Worm (Caenorhabditis elegans) whole organism, young adult: ENCODE results near the gene dot-1.4.
A peak's percentile ranks its signal among the peaks of the same experiment; 100 is the strongest.

ENCODE experiments used
- B0336.3 ChIP-seq: fragments of 200-800 bp; sonication (Bioruptor generic); IDR thresholded peaks from 2 replicates; pipeline ENCODE4 v1.3.6; 2022; ENCODE audit warnings: missing genetic modification characterization, missing compliant biosample characterization
- C06A6.2 ChIP-seq: fragments of 200-800 bp; sonication (Bioruptor generic); conservative IDR thresholded peaks from 2 replicates; pipeline ENCODE4 v1.3.6; 2022; ENCODE audit warnings: missing genetic modification characterization, missing compliant biosample characterization
- C17E4.6 ChIP-seq: fragments of 200-800 bp; sonication (Bioruptor generic); IDR thresholded peaks from 2 replicates; pipeline ENCODE4 v1.3.6; 2022; ENCODE audit warnings: missing genetic modification reagents, missing genetic modification characterization, missing compliant biosample characterization
- K12H6.12 ChIP-seq: fragments of 200-800 bp; sonication (Bioruptor generic); optimal IDR thresholded peaks from 2 replicates; lab custom pipeline; 2018; ENCODE audit warnings: mild to moderate bottlenecking, missing genetic modification characterization, missing compliant biosample characterization
- Y53F4B.3 ChIP-seq: fragments of 200-800 bp; sonication (Bioruptor generic); IDR thresholded peaks from 2 replicates; pipeline ENCODE4 v1.3.6; 2022; ENCODE audit warnings: missing genetic modification reagents, missing genetic modification characterization, missing compliant biosample characterization
- Y56A3A.18 ChIP-seq: fragments of 200-800 bp; sonication (Bioruptor generic); IDR thresholded peaks from 2 replicates; pipeline ENCODE4 v1.3.6; 2022; ENCODE audit warnings: missing genetic modification reagents, missing genetic modification characterization, missing compliant biosample characterization
- Y79H2A.3 ChIP-seq: fragments of 200-800 bp; sonication (Bioruptor generic); conservative IDR thresholded peaks from 2 replicates; pipeline ENCODE4 v1.3.6; 2022; ENCODE audit warnings: missing genetic modification reagents, missing genetic modification characterization, missing compliant biosample characterization
- akir-1 ChIP-seq: fragments of 200-800 bp; sonication (Bioruptor generic); optimal IDR thresholded peaks from 2 replicates; lab custom pipeline; 2018; ENCODE audit warnings: mild to moderate bottlenecking, missing genetic modification characterization, moderate library complexity, missing compliant biosample characterization
- aptf-3 ChIP-seq: fragments of 200-800 bp; sonication (Bioruptor generic); IDR thresholded peaks from 2 replicates; pipeline ENCODE4 v1.3.6; 2022; ENCODE audit warnings: missing genetic modification characterization, missing compliant biosample characterization
- athp-1 ChIP-seq: sonication (generic microtip); optimal IDR thresholded peaks from 2 replicates; lab custom pipeline; 2017; ENCODE audit warnings: mild to moderate bottlenecking, missing genetic modification characterization, missing compliant biosample characterization
- attf-3 ChIP-seq: fragments of 200-800 bp; sonication (Bioruptor generic); conservative IDR thresholded peaks from 2 replicates; pipeline ENCODE4 v1.3.6; 2022; ENCODE audit warnings: missing genetic modification reagents, missing genetic modification characterization, missing compliant biosample characterization
- attf-5 ChIP-seq: fragments of 200-800 bp; sonication (Bioruptor generic); optimal IDR thresholded peaks from 2 replicates; lab custom pipeline; 2018; ENCODE audit warnings: mild to moderate bottlenecking, missing genetic modification characterization, missing compliant biosample characterization
- ccch-3 ChIP-seq: fragments of 200-800 bp; sonication (Bioruptor generic); optimal IDR thresholded peaks from 2 replicates; lab custom pipeline; 2018; ENCODE audit warnings: mild to moderate bottlenecking, missing genetic modification characterization, missing compliant biosample characterization
- cebp-1 ChIP-seq, 2 experiments: fragments of 200-800 bp in 1 of 2; sonication (Bioruptor generic) in 1 of 2; sonication (generic microtip) in 1 of 2; IDR thresholded peaks in 1 of 2; optimal IDR thresholded peaks in 1 of 2; 2 replicates each; pipeline versions ENCODE4 v1.3.6 to Lab custom; 2017 to 2022; ENCODE audit warnings: missing compliant biosample characterization in 2 of 2, missing genetic modification characterization in 2 of 2, mild to moderate bottlenecking in 1 of 2, missing genetic modification reagents in 1 of 2, moderate library complexity in 1 of 2
- cebp-2 ChIP-seq: fragments of 200-800 bp; sonication (Bioruptor generic); IDR thresholded peaks from 2 replicates; pipeline ENCODE4 v1.3.6; 2022; ENCODE audit warnings: missing genetic modification characterization, missing compliant biosample characterization
- ceh-58 ChIP-seq: fragments of 200-800 bp; sonication (Bioruptor generic); IDR thresholded peaks from 2 replicates; pipeline ENCODE4 v1.3.6; 2022; ENCODE audit warnings: missing genetic modification characterization, missing compliant biosample characterization
- chd-7 ChIP-seq: sonication (generic microtip); optimal IDR thresholded peaks from 2 replicates; lab custom pipeline; 2016; ENCODE audit warnings: mild to moderate bottlenecking, missing genetic modification characterization, moderate library complexity, missing compliant biosample characterization
- dpl-1 ChIP-seq: fragments of 150-350 bp; optimal IDR thresholded peaks from 2 replicates; lab custom pipeline; 2014; ENCODE audit warnings: missing biosample characterization, missing genetic modification reagents, missing genetic modification characterization
- egl-18 ChIP-seq: fragments of 200-800 bp; sonication (Bioruptor generic); IDR thresholded peaks from 2 replicates; pipeline ENCODE4 v1.3.6; 2022; ENCODE audit warnings: missing genetic modification reagents, missing genetic modification characterization, missing compliant biosample characterization
- egl-44 ChIP-seq: fragments of 200-800 bp; sonication (Bioruptor generic); IDR thresholded peaks from 2 replicates; pipeline ENCODE4 v1.3.6; 2022; ENCODE audit warnings: missing genetic modification reagents, missing genetic modification characterization, missing compliant biosample characterization
- fkh-3 ChIP-seq: sonication (generic microtip); optimal IDR thresholded peaks from 2 replicates; lab custom pipeline; 2016; ENCODE audit warnings: mild to moderate bottlenecking, missing genetic modification characterization, missing compliant biosample characterization
- gei-17 ChIP-seq: fragments of 200-800 bp; sonication (Bioruptor generic); optimal IDR thresholded peaks from 2 replicates; lab custom pipeline; 2018; ENCODE audit warnings: mild to moderate bottlenecking, missing genetic modification characterization, missing compliant biosample characterization
- him-1 ChIP-seq: sonication (generic microtip); optimal IDR thresholded peaks from 2 replicates; lab custom pipeline; 2016; ENCODE audit warnings: missing genotype, missing genetic modification reagents, missing genetic modification characterization, missing compliant biosample characterization
- hlh-26 ChIP-seq: fragments of 200-800 bp; sonication (Bioruptor generic); conservative IDR thresholded peaks from 2 replicates; pipeline ENCODE4 v1.3.6; 2022; ENCODE audit warnings: missing genetic modification reagents, missing genetic modification characterization, missing compliant biosample characterization
- hmg-1.2 ChIP-seq: fragments of 200-800 bp; sonication (Bioruptor generic); IDR thresholded peaks from 2 replicates; pipeline ENCODE4 v1.3.6; 2022; ENCODE audit warnings: missing genetic modification reagents, missing genetic modification characterization, missing compliant biosample characterization
- lag-1 ChIP-seq: fragments of 200-800 bp; sonication (Bioruptor generic); IDR thresholded peaks from 2 replicates; pipeline ENCODE4 v1.3.6; 2022; ENCODE audit warnings: missing genetic modification reagents, missing genetic modification characterization, missing compliant biosample characterization
- let-607 ChIP-seq, 2 experiments: fragments of 200-800 bp in 1 of 2; sonication (Bioruptor generic) in 1 of 2; sonication (generic microtip) in 1 of 2; optimal IDR thresholded peaks; 2 replicates each; lab custom pipeline; 2016 to 2018; ENCODE audit warnings: mild to moderate bottlenecking in 2 of 2, missing compliant biosample characterization in 2 of 2, missing genetic modification characterization in 2 of 2, moderate library complexity in 2 of 2, missing genotype in 1 of 2
- lin-26 ChIP-seq: fragments of 200-800 bp; sonication (Bioruptor generic); IDR thresholded peaks from 2 replicates; pipeline ENCODE4 v1.3.6; 2022; ENCODE audit warnings: missing genetic modification reagents, missing genetic modification characterization, missing compliant biosample characterization
- lin-35 ChIP-seq, 3 experiments: fragments of 150-350 bp in 2 of 3; sonication (generic microtip) in 1 of 3; optimal IDR thresholded peaks; 2 replicates each; lab custom pipeline; 2014 to 2018; ENCODE audit warnings: missing biosample characterization in 3 of 3, missing genetic modification characterization in 3 of 3, missing genetic modification reagents in 3 of 3
- lir-1 ChIP-seq: fragments of 200-800 bp; sonication (Bioruptor generic); conservative IDR thresholded peaks from 2 replicates; pipeline ENCODE4 v1.3.6; 2022; ENCODE audit warnings: missing genetic modification reagents, missing genetic modification characterization, missing compliant biosample characterization
- madf-3 ChIP-seq: fragments of 200-800 bp; sonication (Bioruptor generic); IDR thresholded peaks from 2 replicates; pipeline ENCODE4 v1.3.6; 2022; ENCODE audit warnings: missing genetic modification reagents, missing genetic modification characterization, missing compliant biosample characterization
- mel-28 ChIP-seq: sonication (generic microtip); optimal IDR thresholded peaks from 2 replicates; lab custom pipeline; 2016; ENCODE audit warnings: borderline replicate concordance, mild to moderate bottlenecking, missing genetic modification characterization, missing compliant biosample characterization
- nfya-2 ChIP-seq: fragments of 200-800 bp; sonication (Bioruptor generic); IDR thresholded peaks from 2 replicates; pipeline ENCODE4 v1.3.6; 2022; ENCODE audit warnings: missing genetic modification reagents, missing genetic modification characterization, missing compliant biosample characterization
- nhr-120 ChIP-seq: fragments of 200-800 bp; sonication (Bioruptor generic); IDR thresholded peaks from 2 replicates; pipeline ENCODE4 v1.3.6; 2022; ENCODE audit warnings: missing genetic modification characterization, missing compliant biosample characterization
- nhr-80 ChIP-seq: sonication (generic microtip); optimal IDR thresholded peaks from 2 replicates; lab custom pipeline; 2016; ENCODE audit warnings: missing genetic modification characterization, missing compliant biosample characterization
- nhr-90 ChIP-seq: sonication (generic microtip); optimal IDR thresholded peaks from 2 replicates; lab custom pipeline; 2016; ENCODE audit warnings: missing genotype, mild to moderate bottlenecking, missing genetic modification characterization, missing compliant biosample characterization
- rpc-1 ChIP-seq, 2 experiments: fragments of 150-350 bp in 1 of 2; sonication (generic microtip) in 1 of 2; optimal IDR thresholded peaks; 2 replicates each; lab custom pipeline; 2014 to 2018; ENCODE audit warnings: missing biosample characterization in 1 of 2, missing genetic modification characterization in 1 of 2, missing genetic modification reagents in 1 of 2, missing genotype in 1 of 2
- sdz-38 ChIP-seq: sonication (generic microtip); optimal IDR thresholded peaks from 2 replicates; lab custom pipeline; 2016; ENCODE audit warnings: missing genotype, missing genetic modification characterization, missing compliant biosample characterization
- snpc-3.4 ChIP-seq: sonication (generic microtip); optimal IDR thresholded peaks from 2 replicates; lab custom pipeline; 2017; ENCODE audit warnings: missing genetic modification characterization, mild to moderate bottlenecking, missing compliant biosample characterization, antibody characterized with exemption, moderate library complexity, missing genotype, missing genetic modification reagents
- somi-1 ChIP-seq: fragments of 200-800 bp; sonication (Bioruptor generic); optimal IDR thresholded peaks from 2 replicates; lab custom pipeline; 2018; ENCODE audit warnings: mild to moderate bottlenecking, missing genetic modification characterization, missing compliant biosample characterization
- sptf-2 ChIP-seq: fragments of 200-800 bp; sonication (Bioruptor generic); optimal IDR thresholded peaks from 2 replicates; lab custom pipeline; 2018; ENCODE audit warnings: mild to moderate bottlenecking, missing genetic modification characterization, missing compliant biosample characterization
- tlf-1 ChIP-seq: fragments of 200-800 bp; sonication (Bioruptor generic); optimal IDR thresholded peaks from 2 replicates; lab custom pipeline; 2018; ENCODE audit warnings: mild to moderate bottlenecking, missing genetic modification characterization, missing compliant biosample characterization
- xnd-1 ChIP-seq: sonication (generic microtip); optimal IDR thresholded peaks from 2 replicates; lab custom pipeline; 2016; ENCODE audit warnings: missing genotype, missing genetic modification reagents, missing genetic modification characterization, missing compliant biosample characterization
- ztf-18 ChIP-seq: sonication (generic microtip); optimal IDR thresholded peaks from 2 replicates; lab custom pipeline; 2016; ENCODE audit warnings: missing genotype, mild to moderate bottlenecking, missing genetic modification characterization, missing compliant biosample characterization
- ztf-25 ChIP-seq: fragments of 200-800 bp; sonication (Bioruptor generic); IDR thresholded peaks from 2 replicates; pipeline ENCODE4 v1.3.6; 2022; ENCODE audit warnings: missing genetic modification reagents, missing genetic modification characterization, missing compliant biosample characterization
- ztf-3 ChIP-seq: fragments of 200-800 bp; sonication (Bioruptor generic); optimal IDR thresholded peaks from 2 replicates; lab custom pipeline; 2018; ENCODE audit warnings: mild to moderate bottlenecking, missing genetic modification characterization, missing compliant biosample characterization
- ztf-6 ChIP-seq: fragments of 200-800 bp; sonication (Bioruptor generic); IDR thresholded peaks from 2 replicates; pipeline ENCODE4 v1.3.6; 2022; ENCODE audit warnings: missing genetic modification reagents, missing genetic modification characterization, missing compliant biosample characterization

dot-1.4 gene

DNA sequence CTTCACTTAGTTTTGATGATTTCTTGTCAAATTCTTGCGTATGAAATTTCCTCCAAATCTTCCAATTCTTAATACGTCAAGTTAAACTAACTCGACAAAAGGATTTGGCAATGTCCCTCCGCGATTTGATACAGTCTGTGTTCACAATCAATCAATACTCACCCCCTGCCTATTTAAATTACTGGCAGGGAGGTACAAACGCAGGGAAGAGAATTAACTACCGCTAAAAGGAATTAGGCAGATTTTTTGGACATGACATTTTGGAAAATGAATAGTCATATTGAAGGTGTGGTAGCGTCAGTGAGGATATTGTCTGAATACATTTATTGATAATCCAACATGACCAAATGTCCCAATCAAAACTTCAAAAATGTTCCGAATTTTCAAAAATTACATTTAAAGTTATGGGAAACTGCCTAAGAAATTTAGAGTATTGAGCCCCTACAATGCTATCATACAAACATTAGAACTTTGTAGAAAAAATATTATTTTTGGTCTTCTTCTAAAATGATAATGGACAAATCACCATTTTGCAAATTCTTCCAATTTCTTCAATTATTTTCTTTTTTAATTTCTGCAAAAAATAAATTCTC is 6.0 kb upstream of the dot-1.4 start (continued):
- TF ChIP-seq Y79H2A.3 (GFP tag; lab: Robert Waterston, UW) (no peak), xnd-1 (no peak), let-607 (tag; optimal IDR thresholded peaks at IDR 0.05; lab: Kevin White, UChicago) (peak; percentile 55 to 93), lir-1 (peak; percentile 94), C17E4.6 (peak; percentile 89), him-1 (tag; lab: Kevin White, UChicago) (no peak), egl-44 (peak; percentile 89), attf-5 (GFP tag; lab: Kevin White, UChicago) (peak; percentile 47), dpl-1 (GFP tag; lab: Kevin White, UChicago) (no peak), nfya-2 (GFP tag; lab: Robert Waterston, UW) (no peak), gei-17 (GFP tag; lab: Kevin White, UChicago) (peak; percentile 98), madf-3 (GFP tag; lab: Robert Waterston, UW) (peak; percentile 75), ztf-3 (GFP tag; lab: Kevin White, UChicago) (peak; percentile 88), ztf-6 (GFP tag; lab: Robert Waterston, UW) (peak; percentile 94), B0336.3 (GFP tag; lab: Robert Waterston, UW) (peak; percentile 99), rpc-1 (optimal IDR thresholded peaks at IDR 0.05; lab: Kevin White, UChicago) (peak; percentile 17), rpc-1 (tag; optimal IDR thresholded peaks at IDR 0.05; lab: Kevin White, UChicago) (no peak), somi-1 (peak; percentile 98), ztf-18 (tag; lab: Kevin White, UChicago) (peak; percentile 68), fkh-3 (tag; lab: Kevin White, UChicago) (peak; percentile 50), ceh-58 (GFP tag; lab: Robert Waterston, UW) (no peak), snpc-3.4 (no peak), nhr-120 (GFP tag; lab: Robert Waterston, UW) (peak; percentile 92), sdz-38 (no peak), egl-18 (peak; percentile 95), C06A6.2 (GFP tag; lab: Robert Waterston, UW) (peak; percentile 92), hlh-26 (GFP tag; lab: Robert Waterston, UW) (no peak), ztf-25 (GFP tag; lab: Robert Waterston, UW) (no peak), cebp-2 (GFP tag; lab: Robert Waterston, UW) (peak; percentile 95; the same call in 1 of the 2 replicates), ccch-3 (peak; percentile 83), hmg-1.2 (GFP tag; lab: Robert Waterston, UW) (peak; percentile 85), mel-28 (tag; lab: Kevin White, UChicago) (peak; percentile 81), aptf-3 (GFP tag; lab: Robert Waterston, UW) (no peak), Y56A3A.18 (GFP tag; lab: Robert Waterston, UW) (peak; percentile 99), K12H6.12 (tag; lab: Kevin White, UChicago) (peak; percentile 94), cebp-1 (GFP tag; IDR thresholded peaks at IDR 0.05; lab: Robert Waterston, UW) (peak; percentile 67; the same call in 1 of the 2 replicates), cebp-1 (tag; optimal IDR thresholded peaks at IDR 0.05; lab: Kevin White, UChicago) (peak; percentile 97), tlf-1 (GFP tag; lab: Kevin White, UChicago) (peak; percentile 99), nhr-80 (tag; lab: Kevin White, UChicago) (peak; percentile 87), sptf-2 (peak; percentile 55), akir-1 (peak; percentile 85), lag-1 (GFP tag; lab: Robert Waterston, UW) (peak; percentile 95), Y53F4B.3 (GFP tag; lab: Robert Waterston, UW) (no peak), nhr-90 (peak; percentile 81), attf-3 (GFP tag; lab: Robert Waterston, UW) (no peak), lin-35 (GFP tag; optimal IDR thresholded peaks at IDR 0.05; lab: Kevin White, UChicago) (peak in 2 of 3 experiments; percentile 89 to 98), chd-7 (tag; lab: Kevin White, UChicago) (peak; percentile 97), athp-1 (tag; lab: Kevin White, UChicago) (peak; percentile 64), lin-26 (GFP tag; lab: Robert Waterston, UW) (peak; percentile 79; the same call in 1 of the 2 replicates)
